Worm (Caenorhabditis elegans) whole organism, L3 larva: ENCODE measurements around the gene Y51H4A.941.

ENCODE experiments used
- fos-1 ChIP-seq: fragments of 150-350 bp; optimal IDR thresholded peaks from 2 replicates; lab custom pipeline; 2014; ENCODE audit warnings: missing biosample characterization, missing genetic modification characterization
- lsy-12 ChIP-seq: sonication (generic microtip); optimal IDR thresholded peaks from 2 replicates; lab custom pipeline; 2016; ENCODE audit warnings: mild to moderate bottlenecking, missing genetic modification characterization, missing compliant biosample characterization
- unc-62 ChIP-seq: fragments of 150-350 bp; sonication (generic microtip); optimal IDR thresholded peaks from 4 replicates; lab custom pipeline; 2014; ENCODE audit warnings: missing biosample characterization, missing genetic modification reagents, missing genetic modification characterization

DNA sequence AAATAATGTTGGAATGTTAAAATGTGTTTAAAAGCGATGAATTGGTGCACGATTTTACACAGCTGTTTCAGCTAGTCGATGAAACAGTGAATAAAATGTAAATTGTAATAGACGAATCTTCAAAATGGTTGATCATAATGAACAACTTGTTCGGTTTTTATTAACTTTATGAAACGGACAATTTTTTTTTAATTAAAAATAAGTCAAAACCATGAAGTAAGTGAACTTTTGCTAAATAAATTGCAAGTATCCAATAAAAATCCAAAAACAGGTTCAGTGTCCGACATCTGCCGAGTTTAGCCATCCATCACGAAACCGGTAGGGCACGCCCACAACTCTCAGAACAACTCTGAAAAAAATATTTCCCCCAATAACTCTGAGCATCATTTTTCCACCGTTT is 15.8 kb upstream of the Y51H4A.941 start:
- no peak for TF ChIP-seq fos-1 (tag; lab: Kevin White, UChicago)
- TF ChIP-seq lsy-12 (tag; lab: Kevin White, UChicago), result no peak
- no peak for TF ChIP-seq unc-62 (GFP tag; lab: Kevin White, UChicago)
